Worm (Caenorhabditis elegans): Measurements from ENCODE around the gene blos-4.

Gene blos-4

ce11 chrII:6199010-6199409 lies 46.0 kb upstream of the blos-4 start:
- TF ChIP-seq madf-3 (GFP tag; IDR thresholded peaks at IDR 0.05) (0 out of 2 replicates have a peak, but pooled peaks have one; percentile 56), unc-62 (GFP tag; optimal IDR thresholded peaks at IDR 0.05) (no peak), K12H6.12 (tag; optimal IDR thresholded peaks at IDR 0.05) (no peak), F39B2.1 (GFP tag; IDR thresholded peaks at IDR 0.05) (no peak), zim-3 (tag; optimal IDR thresholded peaks at IDR 0.05) (no peak), F55B11.4 (tag; optimal IDR thresholded peaks at IDR 0.05; ENCODE audit: borderline replicate concordance, insufficient read depth) (no peak)

- TF ChIP-seq ceh-27 (GFP tag; optimal IDR thresholded peaks at IDR 0.05) (no peak), bed-1 (GFP tag; IDR thresholded peaks at IDR 0.05) (no peak), K11D2.4 (GFP tag; IDR thresholded peaks at IDR 0.05) (no peak), K12H6.12 (tag; optimal IDR thresholded peaks at IDR 0.05) (no peak), nhr-90 (tag; optimal IDR thresholded peaks at IDR 0.05) (no peak), egl-18 (GFP tag; IDR thresholded peaks at IDR 0.05) (no peak), akir-1 (GFP tag; optimal IDR thresholded peaks at IDR 0.05) (no peak), hmg-1.2 (GFP tag; IDR thresholded peaks at IDR 0.05) (no peak), nhr-27 (tag; optimal IDR thresholded peaks at IDR 0.05) (no peak), ztf-3 (GFP tag; optimal IDR thresholded peaks at IDR 0.05) (no peak), rpc-1 (optimal IDR thresholded peaks at IDR 0.05) (no peak), rpc-1 (tag; optimal IDR thresholded peaks at IDR 0.05) (no peak), Y53G8AR.9 (GFP tag; conservative IDR thresholded peaks at IDR 0.05) (no peak), aptf-3 (GFP tag; IDR thresholded peaks at IDR 0.05) (no peak), hlh-12 (tag; optimal IDR thresholded peaks at IDR 0.05) (no peak), dpff-1 (tag; optimal IDR thresholded peaks at IDR 0.05) (no peak)
Observed at ce11 chrII:6202910-6203309, 42.1 kb upstream of the blos-4 start, which contains the start of gene C30B5.17. TSS of gene C30B5.17 (minus strand) at chrII:6203010.

ce11 chrII:6207252-6207651 lies 37.8 kb upstream of the blos-4 start:
- TF ChIP-seq nfya-2 (GFP tag; IDR thresholded peaks at IDR 0.05) (no peak), ceh-58 (GFP tag; IDR thresholded peaks at IDR 0.05) (no peak), hmg-20 (GFP tag; IDR thresholded peaks at IDR 0.05) (no peak), K11D2.4 (GFP tag; IDR thresholded peaks at IDR 0.05) (no peak), sptf-2 (GFP tag; optimal IDR thresholded peaks at IDR 0.05) (no peak), ztf-3 (GFP tag; optimal IDR thresholded peaks at IDR 0.05) (no peak), ceh-27 (GFP tag; optimal IDR thresholded peaks at IDR 0.05) (no peak), chd-7 (tag; optimal IDR thresholded peaks at IDR 0.05) (no peak), akir-1 (GFP tag; optimal IDR thresholded peaks at IDR 0.05) (no peak), hmg-1.2 (GFP tag; IDR thresholded peaks at IDR 0.05) (no peak), F49E8.2 (tag; optimal IDR thresholded peaks at IDR 0.05; ENCODE audit: insufficient read depth) (no peak), mel-28 (tag; optimal IDR thresholded peaks at IDR 0.05; ENCODE audit: borderline replicate concordance) (no peak), efl-1 (GFP tag; optimal IDR thresholded peaks at IDR 0.05) (no peak), K12H6.12 (tag; optimal IDR thresholded peaks at IDR 0.05) (no peak), dox-1 (GFP tag; IDR thresholded peaks at IDR 0.05) (no peak), nfya-1 (tag; optimal IDR thresholded peaks at IDR 0.05; ENCODE audit: borderline replicate concordance, insufficient read depth) (no peak), hrde-1 (tag; optimal IDR thresholded peaks at IDR 0.05; ENCODE audit: borderline replicate concordance) (no peak), egrh-3 (GFP tag; IDR thresholded peaks at IDR 0.05) (no peak), athp-1 (tag; optimal IDR thresholded peaks at IDR 0.05) (no peak), atf-7 (tag; optimal IDR thresholded peaks at IDR 0.05) (no peak)

ce11 chrII:6208116-6208515 lies 36.9 kb upstream of the blos-4 start, which contains the start of gene daf-37:
TSS of gene daf-37 (minus strand) at chrII:6208216.
- TF ChIP-seq Y67H2A.10 (GFP tag; conservative IDR thresholded peaks at IDR 0.05) (no peak), hlh-12 (tag; optimal IDR thresholded peaks at IDR 0.05) (no peak), cebp-2 (GFP tag; IDR thresholded peaks at IDR 0.05) (no peak), snpc-1.3 (tag; optimal IDR thresholded peaks at IDR 0.05; ENCODE audit: insufficient read depth) (no peak), T26A5.8 (tag; optimal IDR thresholded peaks at IDR 0.05) (no peak), ztf-18 (tag; optimal IDR thresholded peaks at IDR 0.05) (no peak), F33H1.4 (GFP tag; IDR thresholded peaks at IDR 0.05) (no peak), ztf-26 (tag; optimal IDR thresholded peaks at IDR 0.05) (no peak), ztf-25 (GFP tag; IDR thresholded peaks at IDR 0.05) (no peak), attf-5 (GFP tag; optimal IDR thresholded peaks at IDR 0.05) (no peak), ztf-28 (GFP tag; IDR thresholded peaks at IDR 0.05) (no peak), ccch-3 (GFP tag; optimal IDR thresholded peaks at IDR 0.05) (no peak), repo-1 (tag; optimal IDR thresholded peaks at IDR 0.05) (no peak)

Measured in whole organism, young adult.